Worm (Caenorhabditis elegans) whole organism, dauer: Measurements from ENCODE around the gene T20B12.4.

Source experiments
- unc-62 ChIP-seq: sonication (generic microtip); optimal IDR thresholded peaks from 2 replicates; lab custom pipeline; 2017; ENCODE audit warnings: missing biosample characterization, missing genetic modification reagents, missing genetic modification characterization

T20B12.4 gene

DNA sequence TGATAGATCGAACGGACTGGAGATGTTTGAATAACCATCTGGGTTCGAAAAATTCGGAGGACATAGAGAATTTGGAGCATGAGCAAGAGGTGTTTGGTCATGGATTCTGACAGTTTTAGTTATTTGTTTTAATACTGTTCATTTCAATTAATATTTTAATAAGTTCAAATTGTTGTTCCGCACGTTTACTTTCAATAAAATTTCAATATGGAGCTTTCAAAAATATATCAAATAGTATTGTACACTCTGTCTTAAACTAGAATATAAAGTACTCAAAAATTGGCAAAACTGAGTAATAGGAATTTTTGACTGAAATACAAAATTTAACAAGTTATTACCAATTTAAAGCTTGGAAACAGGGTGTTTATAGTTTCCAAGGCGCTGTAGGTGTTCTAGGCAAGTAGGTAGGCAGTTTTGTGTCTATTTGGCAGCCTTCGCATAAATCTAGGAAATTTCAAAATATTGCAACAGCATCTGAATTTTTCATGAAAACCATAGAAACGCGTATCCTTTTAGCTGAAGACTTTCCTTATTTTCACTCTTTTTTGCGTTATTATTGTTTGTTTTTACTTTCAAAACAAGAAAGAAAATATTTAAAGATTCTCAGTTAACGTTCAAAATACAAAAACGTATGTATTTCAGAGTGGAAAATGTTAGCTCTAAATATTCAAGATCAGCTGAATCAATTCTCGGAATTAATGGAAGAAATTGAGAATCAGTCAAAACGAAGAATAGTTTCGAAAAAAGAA, at the start of gene T20B12.4, which contains the start of gene T20B12.5:
Gene T20B12.4, plus strand, starts transcription at position 699 of the 749 bp plus-strand sequence.
Gene T20B12.5, minus strand, starts transcription at position 101 of the 749 bp plus-strand sequence.
- no peak for TF ChIP-seq unc-62 (GFP tag; lab: Kevin White, UChicago)

ce11 chrIII:7319390-7319789, 48.1 kb upstream of the T20B12.4 start, which contains the start of gene F56C9.8:
TSS of gene F56C9.8 (minus strand) at chrIII:7319509.
- TF ChIP-seq unc-62 (GFP tag; lab: Kevin White, UChicago): no peak

ce11 chrIII:7322018-7322417, 45.5 kb upstream of the T20B12.4 start:
- TF ChIP-seq unc-62 (GFP tag; lab: Kevin White, UChicago): no peak

DNA sequence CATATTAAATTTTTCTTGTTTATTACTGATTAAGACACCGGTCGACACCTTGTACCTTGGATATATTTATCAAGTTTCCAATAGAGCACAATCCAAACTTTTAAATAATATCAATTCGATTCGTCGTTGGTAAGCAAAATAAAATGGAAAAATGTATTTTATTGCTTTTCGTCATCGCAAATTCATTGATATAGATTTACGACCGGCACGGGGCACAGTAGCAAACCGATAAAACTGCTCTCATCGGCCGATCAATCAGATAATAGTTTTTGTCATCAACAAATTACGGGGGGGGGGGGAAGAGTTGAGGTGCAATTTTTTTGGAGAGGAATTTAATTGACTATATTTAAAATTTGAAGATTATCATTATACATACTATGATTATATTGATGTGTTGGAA, 44.2 kb upstream of the T20B12.4 start:
- no peak for TF ChIP-seq unc-62 (GFP tag; lab: Kevin White, UChicago)

- no peak for TF ChIP-seq unc-62 (GFP tag; lab: Kevin White, UChicago)
Observed at ce11 chrIII:7329155-7329732, 38.3 kb upstream of the T20B12.4 start, which contains the start of gene lab-2. TSS of gene lab-2 (minus strand) at chrIII:7329607.

- no peak for TF ChIP-seq unc-62 (GFP tag; lab: Kevin White, UChicago)
Observed at ce11 chrIII:7331671-7332070, 35.8 kb upstream of the T20B12.4 start.

ce11 chrIII:7335220-7335619, 32.3 kb upstream of the T20B12.4 start, which contains the start of gene F56C9.10:
TSS of gene F56C9.10 (minus strand) at chrIII:7335316.
- no peak for TF ChIP-seq unc-62 (GFP tag; lab: Kevin White, UChicago)

DNA sequence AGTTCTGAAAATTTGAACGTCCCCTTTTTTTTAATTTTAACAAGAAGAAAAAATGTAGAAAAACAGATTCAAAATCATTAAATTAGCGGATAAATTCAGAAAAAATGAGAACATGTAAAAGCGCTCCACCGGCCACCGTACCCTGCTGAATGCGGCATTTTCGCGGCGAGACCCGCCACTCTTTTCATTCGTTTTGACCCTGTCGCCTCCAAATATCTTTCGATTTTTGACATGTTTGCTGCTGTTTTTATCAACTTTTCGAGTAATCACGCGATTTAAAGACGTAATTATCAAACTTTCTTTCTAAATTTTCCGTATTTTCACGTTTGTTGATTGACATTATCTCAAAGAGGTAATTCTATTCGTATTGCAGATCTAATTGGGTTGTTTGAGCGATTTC, 31.3 kb upstream of the T20B12.4 start, which contains the start of gene gsp-2:
Gene gsp-2, plus strand, starts transcription at position 374 of the 400 bp plus-strand sequence.
- TF ChIP-seq unc-62 (GFP tag; lab: Kevin White, UChicago): no peak

DNA sequence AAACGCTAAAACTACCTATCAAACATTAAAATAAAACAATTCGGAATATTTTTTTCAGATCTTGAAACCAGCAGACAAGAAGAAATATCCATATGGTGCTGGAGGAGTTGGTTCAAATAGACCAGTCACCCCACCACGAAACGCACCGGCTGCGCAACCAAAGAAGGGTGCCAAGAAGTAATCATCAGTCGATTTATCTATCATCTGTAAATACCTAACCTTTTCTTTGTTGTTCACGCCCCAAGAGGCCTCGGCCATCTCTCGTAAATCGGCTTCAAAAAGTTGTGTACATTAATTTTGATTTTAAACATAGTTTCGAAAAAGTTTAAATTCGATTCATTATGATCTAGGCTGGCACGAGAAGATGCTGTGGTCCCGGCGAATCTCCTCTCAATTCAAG, 29.5 kb upstream of the T20B12.4 start:
- TF ChIP-seq unc-62 (GFP tag; lab: Kevin White, UChicago): no peak

DNA sequence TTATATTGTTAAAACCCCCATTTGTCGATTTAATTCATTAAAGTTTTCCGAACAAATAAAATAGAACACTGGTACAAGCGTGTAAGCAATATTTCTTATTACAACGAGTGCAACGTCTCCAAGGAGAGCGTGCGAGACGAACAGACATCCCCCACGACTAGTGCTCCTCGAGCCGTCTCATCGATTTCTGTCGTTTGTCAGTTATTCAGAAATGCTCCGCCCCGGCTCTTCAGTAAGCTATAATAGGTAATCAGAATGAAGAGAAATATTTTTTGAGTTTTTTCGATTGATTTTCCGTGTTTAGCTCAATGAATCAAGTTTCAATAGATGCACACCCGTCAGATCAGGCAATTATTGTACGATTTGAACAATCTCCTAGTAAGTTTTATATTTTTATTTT, 28.8 kb upstream of the T20B12.4 start, which contains the start of gene kap-1:
Gene kap-1, plus strand, starts transcription at position 143 of the 400 bp plus-strand sequence.
- TF ChIP-seq unc-62 (GFP tag; lab: Kevin White, UChicago): no peak

ce11 chrIII:7339138-7339537, 28.4 kb upstream of the T20B12.4 start:
- TF ChIP-seq unc-62 (GFP tag; lab: Kevin White, UChicago): no peak

DNA sequence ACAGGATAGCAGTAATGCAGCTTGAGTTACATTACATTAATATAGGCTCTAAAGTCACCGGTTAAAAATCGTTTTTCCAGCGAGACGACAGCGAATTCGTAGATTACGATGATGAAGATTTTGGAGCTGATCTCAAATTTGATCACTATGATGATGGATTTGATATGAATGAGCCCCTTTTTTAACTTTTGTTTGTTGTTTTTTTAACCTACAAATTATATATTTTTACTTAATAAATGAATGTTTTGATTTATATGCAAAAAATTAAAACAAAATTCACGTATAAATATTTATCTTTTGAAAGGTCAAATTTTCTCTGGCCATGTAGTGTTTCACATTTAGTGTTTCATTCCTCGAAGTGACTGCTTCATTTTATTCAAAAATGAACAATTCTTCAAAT, 24.1 kb upstream of the T20B12.4 start, which contains the start of gene F08F8.6:
Gene F08F8.6, plus strand, starts transcription at position 301 of the 400 bp plus-strand sequence.
- no peak for TF ChIP-seq unc-62 (GFP tag; lab: Kevin White, UChicago)

DNA sequence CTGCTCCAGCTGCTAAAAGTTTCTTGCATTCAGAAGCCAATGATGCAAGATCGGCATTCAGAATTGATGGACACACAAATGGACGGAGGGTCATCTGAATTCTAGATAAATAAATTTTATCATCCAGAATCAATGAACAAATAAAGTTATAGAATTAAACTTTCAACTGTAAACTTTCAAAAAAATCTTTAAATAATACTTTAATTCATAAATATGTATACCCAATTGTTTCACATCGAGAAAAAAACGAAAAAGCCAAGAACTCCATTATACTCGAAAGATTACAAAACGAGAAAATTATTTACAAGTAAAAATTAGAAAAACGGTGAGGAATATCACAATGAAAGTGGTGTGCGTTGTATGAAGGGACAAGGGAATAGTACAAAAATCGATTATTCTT, 20.5 kb upstream of the T20B12.4 start, which contains the start of gene F08F8.7:
Gene F08F8.7, minus strand, starts transcription at position 101 of the 400 bp plus-strand sequence.
- no peak for TF ChIP-seq unc-62 (GFP tag; lab: Kevin White, UChicago)

- TF ChIP-seq unc-62 (GFP tag; lab: Kevin White, UChicago): no peak
Observed at ce11 chrIII:7349075-7349474, 18.4 kb upstream of the T20B12.4 start, which contains the start of gene gos-28. TSS of gene gos-28 (minus strand) at chrIII:7349175.

- no peak for TF ChIP-seq unc-62 (GFP tag; lab: Kevin White, UChicago)
Observed at ce11 chrIII:7353871-7354270, 13.6 kb upstream of the T20B12.4 start, which contains the start of gene F08F8.9. TSS of gene F08F8.9 (minus strand) at chrIII:7353971.

- TF ChIP-seq unc-62 (GFP tag; lab: Kevin White, UChicago): no peak
Observed at ce11 chrIII:7357356-7357755, 10.2 kb upstream of the T20B12.4 start, which contains the start of gene F08F8.10. TSS of gene F08F8.10 (minus strand) at chrIII:7357393.
